Fruit fly (Drosophila melanogaster): ENCODE measurements around the gene na.

dm6 chrX:14218045-14218483 is 48.1 kb upstream of the na start:
- TF ChIP-seq pan (optimal IDR thresholded peaks at IDR 0.05) (no peak), psq (optimal IDR thresholded peaks at IDR 0.05) (no peak)
